Worm (Caenorhabditis elegans): ENCODE data around the gene eef-1A.2.

DNA sequence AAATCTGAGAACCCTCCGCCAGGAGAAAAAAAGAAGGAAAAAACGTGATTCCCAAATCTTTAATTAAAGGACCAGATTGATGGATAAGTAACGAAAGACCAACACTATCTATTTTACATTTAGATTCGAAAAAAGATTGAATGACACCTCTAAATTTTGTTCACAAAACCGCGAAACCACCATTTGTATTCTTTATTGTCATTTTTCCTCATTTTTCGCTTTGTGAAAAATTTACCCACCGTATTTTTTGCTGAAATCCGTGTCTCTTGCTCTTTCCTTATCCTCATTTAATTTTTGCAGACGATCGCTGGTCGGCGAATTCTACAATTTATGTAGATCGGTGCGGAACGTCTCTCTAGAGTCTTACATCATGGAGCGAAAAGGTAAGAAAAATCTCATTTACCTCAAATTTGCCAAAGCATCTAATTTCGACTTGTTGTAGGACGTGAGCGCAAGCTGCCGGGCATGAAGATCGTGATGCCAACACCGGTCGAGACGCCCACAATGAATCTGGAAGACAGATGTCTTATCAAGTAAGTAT, 7.0 kb upstream of the eef-1A.2 start, which contains the start of the genes sek-1 and R03G5.6:
- TF ChIP-seq W03F9.2 (tag; optimal IDR thresholded peaks at IDR 0.05) (no peak), him-1 (tag; optimal IDR thresholded peaks at IDR 0.05) (no peak)

Data from whole organism, L4/young adult.